Fruit fly (Drosophila melanogaster): Measurements from ENCODE around the gene beat-IIIa.

The beat-IIIa gene

dm6 chr2L:17203833-17204232 lies 73.0 kb downstream of the beat-IIIa start (continued):
- TF ChIP-seq pan (optimal IDR thresholded peaks at IDR 0.05) (no peak), pan (GFP tag; optimal IDR thresholded peaks at IDR 0.05 in 1 of 2, IDR thresholded peaks at IDR 0.05 in 1 of 2) (peak in 1 of 2 experiments; percentile 39), mld (GFP tag; IDR thresholded peaks at IDR 0.05; ENCODE audit: partially characterized antibody) (no peak), lab (GFP tag; optimal IDR thresholded peaks at IDR 0.05) (peak; percentile 59), CG31441 (GFP tag; IDR thresholded peaks at IDR 0.05) (0 out of 2 replicates have a peak, but pooled peaks have one; percentile 23), Dip3 (GFP tag; optimal IDR thresholded peaks at IDR 0.05) (no peak), Blimp-1 (GFP tag; optimal IDR thresholded peaks at IDR 0.05) (peak; percentile 26), ash1 (GFP tag; optimal IDR thresholded peaks at IDR 0.05) (no peak), Hmr (GFP tag; optimal IDR thresholded peaks at IDR 0.05) (peak; percentile 38), dysf (GFP tag; IDR thresholded peaks at IDR 0.05) (peak; percentile 52; the same call in 1 of the 3 replicates), CG7556 (GFP tag; optimal IDR thresholded peaks at IDR 0.05) (peak; percentile 13), exex (tag; optimal IDR thresholded peaks at IDR 0.05) (no peak), CG11398 (GFP tag; optimal IDR thresholded peaks at IDR 0.05) (peak; percentile 26), crol (GFP tag; IDR thresholded peaks at IDR 0.05) (no peak), CG13775 (GFP tag; optimal IDR thresholded peaks at IDR 0.05) (peak; percentile 18), stwl (tag; optimal IDR thresholded peaks at IDR 0.05) (no peak), CG6791 (GFP tag; IDR thresholded peaks at IDR 0.05; ENCODE audit: partially characterized antibody) (no peak), CoRest (tag; optimal IDR thresholded peaks at IDR 0.05) (peak; percentile 15), dimm (GFP tag; IDR thresholded peaks at IDR 0.05) (no peak), Usf (GFP tag; optimal IDR thresholded peaks at IDR 0.05) (no peak), Sox102F (GFP tag; optimal IDR thresholded peaks at IDR 0.05) (peak; percentile 30), D19A (tag; optimal IDR thresholded peaks at IDR 0.05) (peak; percentile 4), mam (GFP tag; optimal IDR thresholded peaks at IDR 0.05) (peak; percentile 31), grau (tag; optimal IDR thresholded peaks at IDR 0.05) (peak; percentile 13)

DNA sequence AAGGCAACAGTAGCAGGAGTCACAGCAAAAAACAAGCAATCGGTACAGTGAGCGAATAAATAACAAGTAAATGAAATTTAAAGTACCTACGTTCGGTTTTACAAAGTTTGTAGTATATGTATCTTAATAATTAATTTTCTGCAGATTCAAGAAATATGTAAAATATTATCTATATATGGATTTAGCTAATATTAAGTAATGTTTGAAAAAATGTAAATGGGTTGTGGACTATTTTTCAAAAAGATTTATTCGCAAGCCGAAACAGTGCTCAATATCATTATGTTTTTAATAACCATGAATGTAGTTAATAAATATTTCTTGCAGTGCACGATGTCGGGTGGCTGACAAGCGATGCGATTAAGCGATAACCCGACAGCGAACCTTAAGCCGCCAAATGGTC lies 76.2 kb downstream of the beat-IIIa start:
- TF ChIP-seq ab (GFP tag; optimal IDR thresholded peaks at IDR 0.05) = no peak
- no peak for TF ChIP-seq ranshi (GFP tag; IDR thresholded peaks at IDR 0.05)
- no peak for TF ChIP-seq Vsx1 (GFP tag; optimal IDR thresholded peaks at IDR 0.05)
- no peak for TF ChIP-seq CG11247 (GFP tag; IDR thresholded peaks at IDR 0.05)
- TF ChIP-seq CG9727 (GFP tag; optimal IDR thresholded peaks at IDR 0.05) = peak; percentile 23
- no peak for TF ChIP-seq H15 (GFP tag; IDR thresholded peaks at IDR 0.05)
- TF ChIP-seq CG10209 (GFP tag; optimal IDR thresholded peaks at IDR 0.05) = no peak
- no peak for TF ChIP-seq CG16863 (GFP tag; optimal IDR thresholded peaks at IDR 0.05)
- no peak for TF ChIP-seq Sry-δ (GFP tag; optimal IDR thresholded peaks at IDR 0.05)
- no peak for TF ChIP-seq Hr39 (optimal IDR thresholded peaks at IDR 0.05)
- TF ChIP-seq CG15479 (GFP tag; optimal IDR thresholded peaks at IDR 0.05) = no peak
- no peak for TF ChIP-seq CG7987 (GFP tag; optimal IDR thresholded peaks at IDR 0.05)
- TF ChIP-seq tin (GFP tag; optimal IDR thresholded peaks at IDR 0.05) = no peak
- no peak for TF ChIP-seq CG11560 (tag; IDR thresholded peaks at IDR 0.05)
- TF ChIP-seq crc (GFP tag; optimal IDR thresholded peaks at IDR 0.05) = no peak
- TF ChIP-seq sob (GFP tag; IDR thresholded peaks at IDR 0.05) = no peak
- TF ChIP-seq NfI (GFP tag; optimal IDR thresholded peaks at IDR 0.05) = peak; percentile 7
- peak; percentile 61 for TF ChIP-seq gem (tag; optimal IDR thresholded peaks at IDR 0.05)
- no peak for TF ChIP-seq CG6175 (GFP tag; IDR thresholded peaks at IDR 0.05)
- TF ChIP-seq HmgZ (tag; optimal IDR thresholded peaks at IDR 0.05) = no peak
- peak; percentile 31 for TF ChIP-seq Meics (GFP tag; optimal IDR thresholded peaks at IDR 0.05)
- no peak for TF ChIP-seq Aef1 (GFP tag; IDR thresholded peaks at IDR 0.05)
- no peak for TF ChIP-seq HLHmδ (GFP tag; optimal IDR thresholded peaks at IDR 0.05)
- no peak for TF ChIP-seq bowl (GFP tag; IDR thresholded peaks at IDR 0.05)
- TF ChIP-seq p53 (GFP tag; optimal IDR thresholded peaks at IDR 0.05) = no peak
- no peak for TF ChIP-seq abd-A (tag; optimal IDR thresholded peaks at IDR 0.05)
- TF ChIP-seq bigmax (GFP tag; optimal IDR thresholded peaks at IDR 0.05) = no peak
- TF ChIP-seq MESR4 (GFP tag; optimal IDR thresholded peaks at IDR 0.05) = no peak
- no peak for TF ChIP-seq her (GFP tag; optimal IDR thresholded peaks at IDR 0.05)
